Worm (Caenorhabditis elegans) whole organism, young adult: Measurements from ENCODE around the gene F44D12.8.

Experiments
- B0019.2 ChIP-seq: fragments of 200-800 bp; sonication (Bioruptor generic); conservative IDR thresholded peaks from 2 replicates; pipeline ENCODE4 v1.3.6; 2022; ENCODE audit warnings: missing genetic modification reagents, missing genetic modification characterization, missing compliant biosample characterization
- B0261.1 ChIP-seq: sonication (generic microtip); optimal IDR thresholded peaks from 2 replicates; lab custom pipeline; 2016; ENCODE audit warnings: mild to moderate bottlenecking, missing genetic modification characterization, moderate library complexity, missing compliant biosample characterization
- C06A6.2 ChIP-seq: fragments of 200-800 bp; sonication (Bioruptor generic); conservative IDR thresholded peaks from 2 replicates; pipeline ENCODE4 v1.3.6; 2022; ENCODE audit warnings: missing genetic modification characterization, missing compliant biosample characterization
- F39B2.1 ChIP-seq: fragments of 200-800 bp; sonication (Bioruptor generic); IDR thresholded peaks from 2 replicates; pipeline ENCODE4 v1.3.6; 2022; ENCODE audit warnings: missing genetic modification reagents, missing genetic modification characterization, missing compliant biosample characterization
- F55B11.4 ChIP-seq: sonication (generic microtip); optimal IDR thresholded peaks from 2 replicates; lab custom pipeline; 2016; ENCODE audit warnings: missing compliant biosample characterization, missing genetic modification characterization, borderline replicate concordance; ENCODE audit not compliant: insufficient read depth
- Y67H2A.10 ChIP-seq: fragments of 200-800 bp; sonication (Bioruptor generic); conservative IDR thresholded peaks from 2 replicates; pipeline ENCODE4 v1.3.6; 2022; ENCODE audit warnings: missing genetic modification reagents, missing genetic modification characterization, missing compliant biosample characterization
- Y95B8A.8 ChIP-seq: fragments of 200-800 bp; sonication (Bioruptor generic); IDR thresholded peaks from 2 replicates; pipeline ENCODE4 v1.3.6; 2022; ENCODE audit warnings: missing genetic modification reagents, missing genetic modification characterization, missing compliant biosample characterization
- ZK185.1 ChIP-seq: sonication (generic microtip); optimal IDR thresholded peaks from 2 replicates; lab custom pipeline; 2016; ENCODE audit warnings: mild to moderate bottlenecking, missing genetic modification characterization, missing compliant biosample characterization; ENCODE audit not compliant: poor library complexity, severe bottlenecking
- atf-7 ChIP-seq: sonication (generic microtip); optimal IDR thresholded peaks from 2 replicates; lab custom pipeline; 2017; ENCODE audit warnings: mild to moderate bottlenecking, missing genetic modification characterization, missing compliant biosample characterization
- athp-1 ChIP-seq: sonication (generic microtip); optimal IDR thresholded peaks from 2 replicates; lab custom pipeline; 2017; ENCODE audit warnings: mild to moderate bottlenecking, missing genetic modification characterization, missing compliant biosample characterization
- attf-5 ChIP-seq: fragments of 200-800 bp; sonication (Bioruptor generic); optimal IDR thresholded peaks from 2 replicates; lab custom pipeline; 2018; ENCODE audit warnings: mild to moderate bottlenecking, missing genetic modification characterization, missing compliant biosample characterization
- attf-6 ChIP-seq: fragments of 200-800 bp; sonication (Bioruptor generic); IDR thresholded peaks from 2 replicates; pipeline ENCODE4 v1.3.6; 2022; ENCODE audit warnings: missing genetic modification reagents, missing genetic modification characterization, missing compliant biosample characterization
- bed-1 ChIP-seq: fragments of 200-800 bp; sonication (Bioruptor generic); IDR thresholded peaks from 2 replicates; pipeline ENCODE4 v1.3.6; 2022; ENCODE audit warnings: missing genetic modification reagents, missing genetic modification characterization, missing compliant biosample characterization
- cebp-1 ChIP-seq, 2 experiments: fragments of 200-800 bp in 1 of 2; sonication (Bioruptor generic) in 1 of 2; sonication (generic microtip) in 1 of 2; IDR thresholded peaks in 1 of 2; optimal IDR thresholded peaks in 1 of 2; 2 replicates each; pipeline versions ENCODE4 v1.3.6 to Lab custom; 2017 to 2022; ENCODE audit warnings: missing compliant biosample characterization in 2 of 2, missing genetic modification characterization in 2 of 2, mild to moderate bottlenecking in 1 of 2, missing genetic modification reagents in 1 of 2, moderate library complexity in 1 of 2
- cebp-2 ChIP-seq: fragments of 200-800 bp; sonication (Bioruptor generic); IDR thresholded peaks from 2 replicates; pipeline ENCODE4 v1.3.6; 2022; ENCODE audit warnings: missing genetic modification characterization, missing compliant biosample characterization
- ceh-100 ChIP-seq: fragments of 200-800 bp; sonication (Bioruptor generic); IDR thresholded peaks from 2 replicates; pipeline ENCODE4 v1.3.6; 2022; ENCODE audit warnings: missing genetic modification reagents, missing genetic modification characterization, missing compliant biosample characterization
- ceh-79 ChIP-seq: sonication (generic microtip); optimal IDR thresholded peaks from 2 replicates; lab custom pipeline; 2017; ENCODE audit warnings: mild to moderate bottlenecking, missing genetic modification characterization, missing compliant biosample characterization
- chd-7 ChIP-seq: sonication (generic microtip); optimal IDR thresholded peaks from 2 replicates; lab custom pipeline; 2016; ENCODE audit warnings: mild to moderate bottlenecking, missing genetic modification characterization, moderate library complexity, missing compliant biosample characterization
- dpl-1 ChIP-seq: fragments of 150-350 bp; optimal IDR thresholded peaks from 2 replicates; lab custom pipeline; 2014; ENCODE audit warnings: missing biosample characterization, missing genetic modification reagents, missing genetic modification characterization
- egl-44 ChIP-seq: fragments of 200-800 bp; sonication (Bioruptor generic); IDR thresholded peaks from 2 replicates; pipeline ENCODE4 v1.3.6; 2022; ENCODE audit warnings: missing genetic modification reagents, missing genetic modification characterization, missing compliant biosample characterization
- egrh-3 ChIP-seq: fragments of 200-800 bp; sonication (Bioruptor generic); IDR thresholded peaks from 2 replicates; pipeline ENCODE4 v1.3.6; 2022; ENCODE audit warnings: missing genetic modification reagents, missing genetic modification characterization, missing compliant biosample characterization
- him-1 ChIP-seq: sonication (generic microtip); optimal IDR thresholded peaks from 2 replicates; lab custom pipeline; 2016; ENCODE audit warnings: missing genotype, missing genetic modification reagents, missing genetic modification characterization, missing compliant biosample characterization
- hlh-26 ChIP-seq: fragments of 200-800 bp; sonication (Bioruptor generic); conservative IDR thresholded peaks from 2 replicates; pipeline ENCODE4 v1.3.6; 2022; ENCODE audit warnings: missing genetic modification reagents, missing genetic modification characterization, missing compliant biosample characterization
- hmg-1.2 ChIP-seq: fragments of 200-800 bp; sonication (Bioruptor generic); IDR thresholded peaks from 2 replicates; pipeline ENCODE4 v1.3.6; 2022; ENCODE audit warnings: missing genetic modification reagents, missing genetic modification characterization, missing compliant biosample characterization
- lin-26 ChIP-seq: fragments of 200-800 bp; sonication (Bioruptor generic); IDR thresholded peaks from 2 replicates; pipeline ENCODE4 v1.3.6; 2022; ENCODE audit warnings: missing genetic modification reagents, missing genetic modification characterization, missing compliant biosample characterization
- lin-35 ChIP-seq, 3 experiments: fragments of 150-350 bp in 2 of 3; sonication (generic microtip) in 1 of 3; optimal IDR thresholded peaks; 2 replicates each; lab custom pipeline; 2014 to 2018; ENCODE audit warnings: missing biosample characterization in 3 of 3, missing genetic modification characterization in 3 of 3, missing genetic modification reagents in 3 of 3
- madf-6 ChIP-seq: fragments of 200-800 bp; sonication (Bioruptor generic); IDR thresholded peaks from 2 replicates; pipeline ENCODE4 v1.3.6; 2022; ENCODE audit warnings: missing genetic modification reagents, missing genetic modification characterization, missing compliant biosample characterization
- nfya-1 ChIP-seq: sonication (generic microtip); optimal IDR thresholded peaks from 2 replicates; lab custom pipeline; 2017; ENCODE audit warnings: antibody characterized with exemption, missing compliant biosample characterization, missing genetic modification characterization, borderline replicate concordance; ENCODE audit not compliant: insufficient read depth
- nfyb-1 ChIP-seq: fragments of 200-800 bp; sonication (Bioruptor generic); IDR thresholded peaks from 2 replicates; pipeline ENCODE4 v1.3.6; 2022; ENCODE audit warnings: missing genetic modification reagents, missing genetic modification characterization, missing compliant biosample characterization
- nhr-80 ChIP-seq: sonication (generic microtip); optimal IDR thresholded peaks from 2 replicates; lab custom pipeline; 2016; ENCODE audit warnings: missing genetic modification characterization, missing compliant biosample characterization
- pbrm-1 ChIP-seq: fragments of 200-800 bp; sonication (Bioruptor generic); IDR thresholded peaks from 2 replicates; pipeline ENCODE4 v1.3.6; 2022; ENCODE audit warnings: missing genetic modification reagents, missing genetic modification characterization, missing compliant biosample characterization
- rcor-1 ChIP-seq: fragments of 200-800 bp; sonication (Bioruptor generic); IDR thresholded peaks from 2 replicates; pipeline ENCODE4 v1.3.6; 2022; ENCODE audit warnings: missing genetic modification reagents, missing genetic modification characterization, missing compliant biosample characterization
- rpc-1 ChIP-seq, 2 experiments: fragments of 150-350 bp in 1 of 2; sonication (generic microtip) in 1 of 2; optimal IDR thresholded peaks; 2 replicates each; lab custom pipeline; 2014 to 2018; ENCODE audit warnings: missing biosample characterization in 1 of 2, missing genetic modification characterization in 1 of 2, missing genetic modification reagents in 1 of 2, missing genotype in 1 of 2
- snpc-1.1 ChIP-seq: sonication (generic microtip); optimal IDR thresholded peaks from 2 replicates; lab custom pipeline; 2017; ENCODE audit warnings: missing genetic modification characterization, mild to moderate bottlenecking, missing compliant biosample characterization, antibody characterized with exemption, moderate library complexity, missing genotype, missing genetic modification reagents; ENCODE audit not compliant: insufficient read depth
- snpc-3.4 ChIP-seq: sonication (generic microtip); optimal IDR thresholded peaks from 2 replicates; lab custom pipeline; 2017; ENCODE audit warnings: missing genetic modification characterization, mild to moderate bottlenecking, missing compliant biosample characterization, antibody characterized with exemption, moderate library complexity, missing genotype, missing genetic modification reagents
- tbp1 ChIP-seq: fragments of 200-800 bp; sonication (Bioruptor generic); optimal IDR thresholded peaks from 2 replicates; lab custom pipeline; 2018; ENCODE audit warnings: mild to moderate bottlenecking, missing genetic modification characterization, missing compliant biosample characterization
- tlf-1 ChIP-seq: fragments of 200-800 bp; sonication (Bioruptor generic); optimal IDR thresholded peaks from 2 replicates; lab custom pipeline; 2018; ENCODE audit warnings: mild to moderate bottlenecking, missing genetic modification characterization, missing compliant biosample characterization
- unc-130 ChIP-seq: sonication (generic microtip); optimal IDR thresholded peaks from 2 replicates; lab custom pipeline; 2016; ENCODE audit warnings: missing genetic modification reagents, missing genetic modification characterization, missing compliant biosample characterization
- ztf-22 ChIP-seq: fragments of 200-800 bp; sonication (Bioruptor generic); optimal IDR thresholded peaks from 2 replicates; lab custom pipeline; 2018; ENCODE audit warnings: mild to moderate bottlenecking, missing genetic modification characterization, moderate library complexity, missing compliant biosample characterization
- ztf-25 ChIP-seq: fragments of 200-800 bp; sonication (Bioruptor generic); IDR thresholded peaks from 2 replicates; pipeline ENCODE4 v1.3.6; 2022; ENCODE audit warnings: missing genetic modification reagents, missing genetic modification characterization, missing compliant biosample characterization
- ztf-26 ChIP-seq: sonication (generic microtip); optimal IDR thresholded peaks from 2 replicates; lab custom pipeline; 2017; ENCODE audit warnings: missing genetic modification characterization, missing compliant biosample characterization

Gene F44D12.8

ce11 chrIV:9989416-9989815 lies 33.7 kb upstream of the F44D12.8 start (continued):
- TF ChIP-seq Y95B8A.8 (GFP tag; lab: Robert Waterston, UW) (no peak), tlf-1 (GFP tag; lab: Kevin White, UChicago) (peak; percentile 36), lin-26 (no peak), him-1 (tag; lab: Kevin White, UChicago) (peak; percentile 43), Y67H2A.10 (no peak), attf-5 (GFP tag; lab: Kevin White, UChicago) (no peak), ZK185.1 (tag; lab: Kevin White, UChicago) (no peak), cebp-2 (GFP tag; lab: Robert Waterston, UW) (no peak), F55B11.4 (tag; lab: Kevin White, UChicago) (no peak), tbp1 (GFP tag; lab: Kevin White, UChicago) (peak; percentile 10), ztf-26 (tag; lab: Kevin White, UChicago) (no peak), hmg-1.2 (GFP tag; lab: Robert Waterston, UW) (peak; percentile 9; the same call in 1 of the 2 replicates)

- no peak for TF ChIP-seq rpc-1 (optimal IDR thresholded peaks at IDR 0.05; lab: Kevin White, UChicago)
- no peak for TF ChIP-seq rpc-1 (tag; optimal IDR thresholded peaks at IDR 0.05; lab: Kevin White, UChicago)
- peak; percentile 10 for TF ChIP-seq hmg-1.2 (GFP tag; lab: Robert Waterston, UW)
- no peak for TF ChIP-seq hlh-26 (GFP tag; lab: Robert Waterston, UW)
- peak; percentile 42; the same call in 1 of the 2 replicates for TF ChIP-seq cebp-1 (GFP tag; IDR thresholded peaks at IDR 0.05; lab: Robert Waterston, UW)
- peak; percentile 87 for TF ChIP-seq cebp-1 (tag; optimal IDR thresholded peaks at IDR 0.05; lab: Kevin White, UChicago)
- peak; percentile 45; the same call in 1 of the 2 replicates for TF ChIP-seq nfyb-1 (GFP tag; lab: Robert Waterston, UW)
- TF ChIP-seq egl-44 (GFP tag; lab: Robert Waterston, UW) = no peak
- no peak for TF ChIP-seq pbrm-1 (GFP tag; lab: Robert Waterston, UW)
- TF ChIP-seq nhr-80 (tag; lab: Kevin White, UChicago) = peak; percentile 29
- no peak for TF ChIP-seq atf-7
- peak; percentile 40; the same call in 1 of the 2 replicates for TF ChIP-seq madf-6 (GFP tag; lab: Robert Waterston, UW)
Measured at ce11 chrIV:9993403-9994132, 29.5 kb upstream of the F44D12.8 start.

ce11 chrIV:9994895-9995394 lies 28.1 kb upstream of the F44D12.8 start, which contains the start of gene uba-1:
TSS of gene uba-1 (minus strand) at chrIV:9994945.
- no peak for TF ChIP-seq F39B2.1 (GFP tag; lab: Robert Waterston, UW)
- no peak for TF ChIP-seq ceh-100
- peak; percentile 13 to 77 (median 48) for TF ChIP-seq lin-35 (GFP tag; optimal IDR thresholded peaks at IDR 0.05; lab: Kevin White, UChicago)
- no peak for TF ChIP-seq egrh-3
- no peak for TF ChIP-seq cebp-2 (GFP tag; lab: Robert Waterston, UW)
- TF ChIP-seq snpc-3.4 (tag; lab: Kevin White, UChicago) = peak; percentile 42
- peak; percentile 87 for TF ChIP-seq tlf-1 (GFP tag; lab: Kevin White, UChicago)
- TF ChIP-seq ceh-79 (tag; lab: Kevin White, UChicago) = no peak
- peak; percentile 31 for TF ChIP-seq ztf-22
- no peak for TF ChIP-seq ztf-25 (GFP tag; lab: Robert Waterston, UW)
- TF ChIP-seq B0261.1 (tag; lab: Kevin White, UChicago) = no peak
- no peak for TF ChIP-seq F55B11.4 (tag; lab: Kevin White, UChicago)
- no peak for TF ChIP-seq nfya-1
- TF ChIP-seq unc-130 = peak; percentile 55
- TF ChIP-seq attf-6 = 0 out of 2 replicates have a peak, but pooled peaks have one; percentile 25
- peak; percentile 53 for TF ChIP-seq hmg-1.2 (GFP tag; lab: Robert Waterston, UW)
- peak; percentile 7 for TF ChIP-seq nhr-80 (tag; lab: Kevin White, UChicago)
- TF ChIP-seq rcor-1 (GFP tag; lab: Robert Waterston, UW) = 0 out of 2 replicates have a peak, but pooled peaks have one; percentile 6
- TF ChIP-seq B0019.2 (GFP tag; lab: Robert Waterston, UW) = peak; percentile 64; the same call in 1 of the 2 replicates
- no peak for TF ChIP-seq bed-1 (GFP tag; lab: Robert Waterston, UW)
- peak; percentile 35 for TF ChIP-seq chd-7 (tag; lab: Kevin White, UChicago)
- TF ChIP-seq athp-1 (tag; lab: Kevin White, UChicago) = peak; percentile 53
- TF ChIP-seq snpc-1.1 (tag; lab: Kevin White, UChicago) = no peak
- TF ChIP-seq C06A6.2 (GFP tag; lab: Robert Waterston, UW) = no peak; the same call in 1 of the 2 replicates
- peak; percentile 79 for TF ChIP-seq dpl-1 (GFP tag; lab: Kevin White, UChicago)
